Worm (Caenorhabditis elegans) whole organism, midembryonic: ENCODE measurements around the gene C05D11.13.

Experiments used
- T22C8.4 ChIP-seq: fragments of 200-800 bp; sonication (Bioruptor generic); IDR thresholded peaks from 2 replicates; pipeline ENCODE4 v1.3.6; 2022; ENCODE audit warnings: missing genetic modification characterization, missing compliant biosample characterization
- cog-1 ChIP-seq: sonication (generic microtip); optimal IDR thresholded peaks from 2 replicates; lab custom pipeline; 2016; ENCODE audit warnings: missing genetic modification characterization, missing compliant biosample characterization
- flt-1 ChIP-seq: fragments of 200-800 bp; sonication (Bioruptor generic); IDR thresholded peaks from 2 replicates; pipeline ENCODE4 v1.3.6; 2022; ENCODE audit warnings: missing genetic modification characterization, missing compliant biosample characterization
- klf-2 ChIP-seq: fragments of 200-800 bp; sonication (Bioruptor generic); conservative IDR thresholded peaks from 2 replicates; pipeline ENCODE4 v1.3.6; 2022; ENCODE audit warnings: missing genetic modification reagents, missing genetic modification characterization, missing compliant biosample characterization
- med-1 ChIP-seq: sonication (generic microtip); optimal IDR thresholded peaks from 2 replicates; lab custom pipeline; 2017; ENCODE audit warnings: missing genetic modification characterization, mild to moderate bottlenecking, missing compliant biosample characterization, antibody characterized with exemption, missing genetic modification reagents; ENCODE audit not compliant: insufficient read depth
- ref-1 ChIP-seq: fragments of 200-800 bp; sonication (Bioruptor generic); conservative IDR thresholded peaks from 2 replicates; pipeline ENCODE4 v1.3.6; 2022; ENCODE audit warnings: missing genetic modification reagents, missing genetic modification characterization, missing compliant biosample characterization
- tab-1 ChIP-seq: fragments of 200-800 bp; sonication (Bioruptor generic); IDR thresholded peaks from 2 replicates; pipeline ENCODE4 v1.3.6; 2022; ENCODE audit warnings: missing genetic modification characterization, missing compliant biosample characterization
- ztf-23 ChIP-seq: fragments of 200-800 bp; sonication (Bioruptor generic); IDR thresholded peaks from 2 replicates; pipeline ENCODE4 v1.3.6; 2022; ENCODE audit warnings: missing genetic modification reagents, missing genetic modification characterization, missing compliant biosample characterization
- ztf-29 ChIP-seq: fragments of 200-800 bp; sonication (Bioruptor generic); IDR thresholded peaks from 2 replicates; pipeline ENCODE4 v1.3.6; 2022; ENCODE audit warnings: missing genetic modification reagents, missing genetic modification characterization, missing compliant biosample characterization

Gene C05D11.13

ce11 chrIII:6415306-6415973 is 28.9 kb downstream of the C05D11.13 start, which contains the start of gene nas-4:
Gene nas-4 (minus strand): TSS chrIII:6415656.
- TF ChIP-seq cog-1 (tag; lab: Kevin White, UChicago) (no peak), klf-2 (GFP tag; lab: Robert Waterston, UW) (no peak), tab-1 (no peak), ref-1 (GFP tag; lab: Robert Waterston, UW) (no peak), ztf-23 (no peak), flt-1 (GFP tag; lab: Robert Waterston, UW) (no peak), med-1 (GFP tag; lab: Kevin White, UChicago) (no peak), ztf-29 (GFP tag; lab: Robert Waterston, UW) (no peak), T22C8.4 (GFP tag; lab: Robert Waterston, UW) (no peak)

- no peak for TF ChIP-seq med-1 (GFP tag; lab: Kevin White, UChicago)
- no peak for TF ChIP-seq T22C8.4 (GFP tag; lab: Robert Waterston, UW)
- no peak for TF ChIP-seq ztf-23
- no peak for TF ChIP-seq ztf-29 (GFP tag; lab: Robert Waterston, UW)
- no peak for TF ChIP-seq klf-2 (GFP tag; lab: Robert Waterston, UW)
- TF ChIP-seq tab-1 = no peak
- no peak for TF ChIP-seq cog-1 (tag; lab: Kevin White, UChicago)
- no peak for TF ChIP-seq ref-1 (GFP tag; lab: Robert Waterston, UW)
- TF ChIP-seq flt-1 (GFP tag; lab: Robert Waterston, UW) = no peak
Measured at ce11 chrIII:6411914-6412313, 32.5 kb downstream of the C05D11.13 start, which contains the start of gene C05D11.5. Gene C05D11.5 (minus strand): TSS chrIII:6412014.

- TF ChIP-seq flt-1 (GFP tag; lab: Robert Waterston, UW) (no peak), cog-1 (tag; lab: Kevin White, UChicago) (no peak), T22C8.4 (GFP tag; lab: Robert Waterston, UW) (no peak), ztf-29 (GFP tag; lab: Robert Waterston, UW) (no peak), tab-1 (no peak), ref-1 (GFP tag; lab: Robert Waterston, UW) (no peak), ztf-23 (no peak), med-1 (GFP tag; lab: Kevin White, UChicago) (no peak), klf-2 (GFP tag; lab: Robert Waterston, UW) (no peak)
Measured at ce11 chrIII:6411430-6411829, 33.0 kb downstream of the C05D11.13 start.

- TF ChIP-seq flt-1 (GFP tag; lab: Robert Waterston, UW) = no peak
- TF ChIP-seq klf-2 (GFP tag; lab: Robert Waterston, UW) = no peak
- no peak for TF ChIP-seq med-1 (GFP tag; lab: Kevin White, UChicago)
- TF ChIP-seq T22C8.4 (GFP tag; lab: Robert Waterston, UW) = no peak
- no peak for TF ChIP-seq cog-1 (tag; lab: Kevin White, UChicago)
- no peak for TF ChIP-seq ztf-23
- TF ChIP-seq tab-1 = no peak
- no peak for TF ChIP-seq ref-1 (GFP tag; lab: Robert Waterston, UW)
- TF ChIP-seq ztf-29 (GFP tag; lab: Robert Waterston, UW) = no peak
Measured at ce11 chrIII:6406829-6407228, 37.6 kb downstream of the C05D11.13 start, which contains the start of gene let-756. Gene let-756 (plus strand): TSS chrIII:6407129.

ce11 chrIII:6405121-6405520 is 39.3 kb downstream of the C05D11.13 start:
- no peak for TF ChIP-seq T22C8.4 (GFP tag; lab: Robert Waterston, UW)
- no peak for TF ChIP-seq ztf-23
- TF ChIP-seq med-1 (GFP tag; lab: Kevin White, UChicago) = no peak
- TF ChIP-seq ref-1 (GFP tag; lab: Robert Waterston, UW) = no peak
- TF ChIP-seq flt-1 (GFP tag; lab: Robert Waterston, UW) = no peak
- no peak for TF ChIP-seq tab-1
- TF ChIP-seq ztf-29 (GFP tag; lab: Robert Waterston, UW) = no peak
- TF ChIP-seq cog-1 (tag; lab: Kevin White, UChicago) = no peak
- TF ChIP-seq klf-2 (GFP tag; lab: Robert Waterston, UW) = no peak

ce11 chrIII:6402810-6403209 is 41.6 kb downstream of the C05D11.13 start:
- no peak for TF ChIP-seq cog-1 (tag; lab: Kevin White, UChicago)
- TF ChIP-seq klf-2 (GFP tag; lab: Robert Waterston, UW) = no peak
- no peak for TF ChIP-seq med-1 (GFP tag; lab: Kevin White, UChicago)
- no peak for TF ChIP-seq ref-1 (GFP tag; lab: Robert Waterston, UW)
- TF ChIP-seq ztf-29 (GFP tag; lab: Robert Waterston, UW) = no peak
- no peak for TF ChIP-seq flt-1 (GFP tag; lab: Robert Waterston, UW)

- no peak for TF ChIP-seq flt-1 (GFP tag; lab: Robert Waterston, UW)
- no peak for TF ChIP-seq tab-1
- no peak for TF ChIP-seq ztf-29 (GFP tag; lab: Robert Waterston, UW)
Measured at ce11 chrIII:6402346-6402745, 42.0 kb downstream of the C05D11.13 start.

- TF ChIP-seq klf-2 (GFP tag; lab: Robert Waterston, UW) (no peak), cog-1 (tag; lab: Kevin White, UChicago) (no peak), tab-1 (no peak), ref-1 (GFP tag; lab: Robert Waterston, UW) (no peak), T22C8.4 (GFP tag; lab: Robert Waterston, UW) (no peak), ztf-23 (no peak), flt-1 (GFP tag; lab: Robert Waterston, UW) (no peak), med-1 (GFP tag; lab: Kevin White, UChicago) (no peak), ztf-29 (GFP tag; lab: Robert Waterston, UW) (no peak)
Measured at ce11 chrIII:6399424-6399823, 45.0 kb downstream of the C05D11.13 start.

- TF ChIP-seq T22C8.4 (GFP tag; lab: Robert Waterston, UW) (no peak), klf-2 (GFP tag; lab: Robert Waterston, UW) (no peak), med-1 (GFP tag; lab: Kevin White, UChicago) (no peak), flt-1 (GFP tag; lab: Robert Waterston, UW) (no peak), tab-1 (no peak), ztf-23 (no peak), ztf-29 (GFP tag; lab: Robert Waterston, UW) (no peak), cog-1 (tag; lab: Kevin White, UChicago) (no peak), ref-1 (GFP tag; lab: Robert Waterston, UW) (no peak)
Measured at ce11 chrIII:6398124-6398523, 46.3 kb downstream of the C05D11.13 start.
